Fruit fly (Drosophila melanogaster) whole organism, embryonic: ENCODE results near the gene Cog2.
A peak's percentile ranks its signal among the peaks of the same experiment; 100 is the strongest.

Experiments used
- B-H2 ChIP-seq: fragments of 200-800 bp; sonication (Bioruptor generic); optimal IDR thresholded peaks from 2 replicates; lab custom pipeline; 2018; ENCODE audit warnings: missing biosample characterization, mild to moderate bottlenecking, missing genetic modification characterization
- Blimp-1 ChIP-seq: fragments of 200-800 bp; sonication (Bioruptor generic); optimal IDR thresholded peaks from 3 replicates; lab custom pipeline; 2018; ENCODE audit warnings: missing biosample characterization, missing genetic modification characterization, mild to moderate bottlenecking, moderate library complexity, missing genetic modification reagents
- CG10543 ChIP-seq: fragments of 200-800 bp; sonication (Bioruptor generic); optimal IDR thresholded peaks from 3 replicates; lab custom pipeline; 2017; ENCODE audit warnings: missing biosample characterization, mild to moderate bottlenecking, missing genetic modification characterization, moderate library complexity
- CG11560 ChIP-seq: fragments of 200-800 bp; sonication (Bioruptor generic); IDR thresholded peaks from 3 replicates; pipeline ENCODE4 v1.3.6; 2022; ENCODE audit warnings: missing biosample characterization, missing genetic modification characterization
- CG13894 ChIP-seq: fragments of 200-800 bp; sonication (Bioruptor generic); optimal IDR thresholded peaks from 3 replicates; lab custom pipeline; 2018; ENCODE audit warnings: missing biosample characterization, mild to moderate bottlenecking, missing genetic modification characterization, moderate library complexity
- CG15696 ChIP-seq: fragments of 200-800 bp; sonication (Bioruptor generic); optimal IDR thresholded peaks from 2 replicates; lab custom pipeline; 2019; ENCODE audit warnings: missing biosample characterization, mild to moderate bottlenecking, missing genetic modification characterization, moderate library complexity
- CG17361 ChIP-seq: fragments of 200-800 bp; sonication (Bioruptor generic); IDR thresholded peaks from 3 replicates; pipeline ENCODE4 v1.3.6; 2022; ENCODE audit warnings: missing biosample characterization, missing genetic modification characterization
- CG32532 ChIP-seq: fragments of 200-800 bp; sonication (Bioruptor generic); IDR thresholded peaks from 2 replicates; pipeline ENCODE4 v1.3.6; 2022; ENCODE audit warnings: missing biosample characterization, missing genetic modification characterization
- CG34422 ChIP-seq: fragments of 200-800 bp; sonication (Bioruptor generic); IDR thresholded peaks from 3 replicates; pipeline ENCODE4 v1.3.6; 2022; ENCODE audit warnings: missing biosample characterization, missing genetic modification characterization
- CG4360 ChIP-seq: fragments of 200-800 bp; sonication (Bioruptor generic); IDR thresholded peaks from 2 replicates; pipeline ENCODE4 v1.3.6; 2022; ENCODE audit warnings: missing biosample characterization, missing genetic modification characterization
- CG6175 ChIP-seq: fragments of 200-800 bp; sonication (Bioruptor generic); IDR thresholded peaks from 3 replicates; pipeline ENCODE4 v1.3.6; 2022; ENCODE audit warnings: missing biosample characterization, missing genetic modification characterization
- CG8359 ChIP-seq: fragments of 200-800 bp; sonication (Bioruptor generic); optimal IDR thresholded peaks from 2 replicates; lab custom pipeline; 2017; ENCODE audit warnings: missing biosample characterization, mild to moderate bottlenecking, missing genetic modification characterization, borderline replicate concordance
- CG9437 ChIP-seq: fragments of 200-800 bp; sonication (Bioruptor generic); optimal IDR thresholded peaks from 2 replicates; lab custom pipeline; 2018; ENCODE audit warnings: missing biosample characterization, mild to moderate bottlenecking, missing genetic modification characterization
- CTCF ChIP-seq: fragments of 200-800 bp; sonication (Bioruptor generic); optimal IDR thresholded peaks from 2 replicates; lab custom pipeline; 2017; ENCODE audit warnings: missing biosample characterization, mild to moderate bottlenecking, missing genetic modification characterization, moderate library complexity
- Drgx ChIP-seq: fragments of 200-800 bp; sonication (Bioruptor generic); IDR thresholded peaks from 2 replicates; pipeline ENCODE4 v1.3.6; 2022; ENCODE audit warnings: missing biosample characterization, missing genetic modification characterization
- Fer2 ChIP-seq: fragments of 200-800 bp; sonication (Bioruptor generic); optimal IDR thresholded peaks from 2 replicates; lab custom pipeline; 2018; ENCODE audit warnings: missing biosample characterization, mild to moderate bottlenecking, missing genetic modification characterization, moderate library complexity
- HLH3B ChIP-seq: fragments of 200-800 bp; sonication (Bioruptor generic); IDR thresholded peaks from 2 replicates; pipeline ENCODE4 v1.3.6; 2022; ENCODE audit warnings: missing biosample characterization, missing genetic modification characterization
- HLH4C ChIP-seq: fragments of 200-800 bp; sonication (Bioruptor generic); IDR thresholded peaks from 3 replicates; pipeline ENCODE4 v1.3.6; 2022; ENCODE audit warnings: missing biosample characterization, missing genetic modification characterization; ENCODE audit not compliant: partially characterized antibody
- MBD-R2 ChIP-seq: fragments of 200-800 bp; sonication (Bioruptor generic); IDR thresholded peaks from 2 replicates; pipeline ENCODE4 v1.3.6; 2022; ENCODE audit warnings: missing biosample characterization, missing genetic modification characterization
- MESR4 ChIP-seq: fragments of 200-800 bp; sonication (Bioruptor generic); optimal IDR thresholded peaks from 2 replicates; lab custom pipeline; 2018; ENCODE audit warnings: missing biosample characterization, mild to moderate bottlenecking, missing genetic modification characterization, moderate library complexity
- Mes4 ChIP-seq: fragments of 200-800 bp; sonication (Bioruptor generic); optimal IDR thresholded peaks from 2 replicates; lab custom pipeline; 2016; ENCODE audit warnings: missing biosample characterization, missing genetic modification characterization
- NK7.1 ChIP-seq: fragments of 200-800 bp; sonication (Bioruptor generic); optimal IDR thresholded peaks from 3 replicates; lab custom pipeline; 2016; ENCODE audit warnings: missing biosample characterization, missing genetic modification characterization
- Nf-YA ChIP-seq: fragments of 200-800 bp; sonication (Bioruptor generic); IDR thresholded peaks from 2 replicates; pipeline ENCODE4 v1.3.6; 2022; ENCODE audit warnings: missing biosample characterization, missing genetic modification characterization
- NfI ChIP-seq: fragments of 200-800 bp; sonication (Bioruptor generic); optimal IDR thresholded peaks from 3 replicates; lab custom pipeline; 2018; ENCODE audit warnings: missing biosample characterization, mild to moderate bottlenecking, missing genetic modification characterization, moderate library complexity
- Oaz ChIP-seq: fragments of 200-800 bp; sonication (Bioruptor generic); IDR thresholded peaks from 2 replicates; pipeline ENCODE4 v1.3.6; 2022; ENCODE audit warnings: missing biosample characterization, missing genetic modification characterization
- Pdp1 ChIP-seq, 2 experiments: fragments of 200-800 bp; sonication (Bioruptor generic); optimal IDR thresholded peaks; 3 replicates each; lab custom pipeline; 2016; ENCODE audit warnings: missing biosample characterization in 2 of 2, missing genetic modification characterization in 2 of 2, mild to moderate bottlenecking in 1 of 2, moderate library complexity in 1 of 2
- Sry-δ ChIP-seq: fragments of 200-800 bp; sonication (Bioruptor generic); optimal IDR thresholded peaks from 2 replicates; lab custom pipeline; 2016; ENCODE audit warnings: missing biosample characterization, missing genetic modification characterization
- ac ChIP-seq: fragments of 200-800 bp; sonication (Bioruptor generic); optimal IDR thresholded peaks from 3 replicates; lab custom pipeline; 2017; ENCODE audit warnings: missing biosample characterization, mild to moderate bottlenecking, missing genetic modification characterization
- az2 ChIP-seq: fragments of 200-800 bp; sonication (Bioruptor generic); optimal IDR thresholded peaks from 3 replicates; lab custom pipeline; 2016; ENCODE audit warnings: missing biosample characterization, missing genetic modification characterization
- caup ChIP-seq: fragments of 200-800 bp; sonication (Bioruptor generic); optimal IDR thresholded peaks from 3 replicates; lab custom pipeline; 2017; ENCODE audit warnings: missing biosample characterization, mild to moderate bottlenecking, missing genetic modification characterization, moderate library complexity; ENCODE audit not compliant: severe bottlenecking
- ci ChIP-seq: fragments of 200-800 bp; sonication (Bioruptor generic); IDR thresholded peaks from 3 replicates; pipeline ENCODE4 v1.3.6; 2022; ENCODE audit warnings: missing biosample characterization, missing genetic modification characterization
- crol ChIP-seq: fragments of 200-800 bp; sonication (Bioruptor generic); IDR thresholded peaks from 2 replicates; pipeline ENCODE4 v1.3.6; 2022; ENCODE audit warnings: missing biosample characterization, missing genetic modification characterization
- disco-r ChIP-seq: fragments of 200-800 bp; sonication (Bioruptor generic); optimal IDR thresholded peaks from 2 replicates; lab custom pipeline; 2016; ENCODE audit warnings: missing biosample characterization, missing genetic modification characterization
- dmrt99B ChIP-seq: fragments of 200-800 bp; sonication (Bioruptor generic); optimal IDR thresholded peaks from 2 replicates; lab custom pipeline; 2018; ENCODE audit warnings: missing biosample characterization, mild to moderate bottlenecking, missing genetic modification characterization, moderate library complexity
- ems ChIP-seq: fragments of 200-800 bp; sonication (Bioruptor generic); optimal IDR thresholded peaks from 3 replicates; lab custom pipeline; 2016; ENCODE audit warnings: missing biosample characterization, missing genetic modification characterization
- en ChIP-seq: fragments of 200-800 bp; sonication (Bioruptor generic); optimal IDR thresholded peaks from 2 replicates; lab custom pipeline; 2016; ENCODE audit warnings: missing biosample characterization, missing genetic modification characterization
- fd64A ChIP-seq: fragments of 200-800 bp; sonication (Bioruptor generic); optimal IDR thresholded peaks from 3 replicates; lab custom pipeline; 2018; ENCODE audit warnings: missing biosample characterization, mild to moderate bottlenecking, missing genetic modification characterization
- kay ChIP-seq: fragments of 200-800 bp; sonication (Bioruptor generic); optimal IDR thresholded peaks from 2 replicates; lab custom pipeline; 2016; ENCODE audit warnings: missing biosample characterization, missing genetic modification characterization
- lola ChIP-seq, 3 experiments: fragments of >200 bp in 2 of 3; fragments of 200-800 bp in 1 of 3; sonication (Bioruptor generic) in 1 of 3; optimal IDR thresholded peaks; 2 replicates each; lab custom pipeline; 2017 to 2019; ENCODE audit warnings: missing biosample characterization in 3 of 3, missing genetic modification characterization in 3 of 3, mild to moderate bottlenecking in 1 of 3, moderate library complexity in 1 of 3
- prd ChIP-seq, 3 experiments: fragments of >200 bp in 2 of 3; fragments of 200-800 bp in 1 of 3; sonication (Bioruptor generic) in 1 of 3; optimal IDR thresholded peaks in 2 of 3; IDR thresholded peaks in 1 of 3; 2 replicates in 2 of 3; 3 replicates in 1 of 3; pipeline versions ENCODE4 v1.3.6 to Lab custom; 2017 to 2022; ENCODE audit warnings: missing biosample characterization in 1 of 3, missing genetic modification characterization in 1 of 3
- stc ChIP-seq: fragments of 200-800 bp; sonication (Bioruptor generic); IDR thresholded peaks from 2 replicates; pipeline ENCODE4 v1.3.6; 2022; ENCODE audit warnings: missing biosample characterization, missing genetic modification characterization
- vvl ChIP-seq: fragments of 200-800 bp; sonication (Bioruptor generic); IDR thresholded peaks from 2 replicates; pipeline ENCODE4 v1.3.6; 2022; ENCODE audit warnings: missing biosample characterization, missing genetic modification characterization
- zf30C ChIP-seq: fragments of 200-800 bp; sonication (Bioruptor generic); optimal IDR thresholded peaks from 3 replicates; lab custom pipeline; 2018; ENCODE audit warnings: missing biosample characterization, mild to moderate bottlenecking, missing genetic modification characterization

Cog2 gene

dm6 chr3R:15319912-15320746 is 41.3 kb downstream of the Cog2 start, which contains the start of the genes CG6276 and CG44040 (continued):
- TF ChIP-seq B-H2 (peak; percentile 45), MESR4 (GFP tag; lab: Kevin White, UChicago) (peak; percentile 63), az2 (GFP tag; lab: Kevin White, UChicago) (peak; percentile 27), CG17361 (GFP tag; lab: Robert Waterston, UW) (peak; percentile 67), lola (GFP tag; optimal IDR thresholded peaks at IDR 0.05; lab: Kevin White, UChicago) (peak in 1 of 3 experiments; percentile 19), CG15696 (tag; lab: Kevin White, UChicago) (peak; percentile 16), ac (GFP tag; lab: Kevin White, UChicago) (no peak), NfI (GFP tag; lab: Kevin White, UChicago) (peak; percentile 44), zf30C (GFP tag; lab: Kevin White, UChicago) (no peak), Oaz (no peak), en (GFP tag; lab: Kevin White, UChicago) (peak; percentile 16), CG11560 (no peak), HLH4C (GFP tag; lab: Robert Waterston, UW) (no peak), fd64A (GFP tag; lab: Kevin White, UChicago) (peak; percentile 39), prd (optimal IDR thresholded peaks at IDR 0.05; lab: Kevin White, UChicago) (no peak), prd (GFP tag; IDR thresholded peaks at IDR 0.05; lab: Robert Waterston, UW) (peak; percentile 32; the same call in 1 of the 3 replicates), Sry-δ (GFP tag; lab: Kevin White, UChicago) (peak; percentile 15), disco-r (GFP tag; lab: Kevin White, UChicago) (peak; percentile 5), NK7.1 (GFP tag; lab: Kevin White, UChicago) (no peak), caup (GFP tag; lab: Kevin White, UChicago) (peak; percentile 60), CG13894 (tag; lab: Kevin White, UChicago) (peak; percentile 20), Fer2 (tag; lab: Kevin White, UChicago) (peak; percentile 24), CG9437 (GFP tag; lab: Kevin White, UChicago) (peak; percentile 51)

dm6 chr3R:15316326-15316725 is 45.1 kb downstream of the Cog2 start, which contains the start of gene CG14866:
CG14866 (plus strand) TSS chr3R:15316471.
- TF ChIP-seq CG4360 (GFP tag; lab: Robert Waterston, UW): 0 out of 2 replicates have a peak, but pooled peaks have one; percentile 25
- TF ChIP-seq CG8359 (GFP tag; lab: Kevin White, UChicago): peak; percentile 95
- TF ChIP-seq Drgx (GFP tag; lab: Robert Waterston, UW): 0 out of 2 replicates have a peak, but pooled peaks have one; percentile 2
- peak in 1 of 2 experiments; percentile 15 for TF ChIP-seq Pdp1 (GFP tag; optimal IDR thresholded peaks at IDR 0.05; lab: Kevin White, UChicago)
- TF ChIP-seq Nf-YA: 0 out of 2 replicates have a peak, but pooled peaks have one; percentile 7
- TF ChIP-seq Mes4 (GFP tag; lab: Kevin White, UChicago): no peak
- TF ChIP-seq Blimp-1: peak; percentile 85
- TF ChIP-seq HLH3B (GFP tag; lab: Robert Waterston, UW): peak; percentile 8; the same call in 1 of the 2 replicates
- no peak for TF ChIP-seq dmrt99B (tag; lab: Kevin White, UChicago)
- TF ChIP-seq CG6175: no peak
- TF ChIP-seq vvl (GFP tag; lab: Robert Waterston, UW): 0 out of 2 replicates have a peak, but pooled peaks have one; percentile 13
- peak; percentile 41; the same call in 1 of the 2 replicates for TF ChIP-seq crol (GFP tag; lab: Robert Waterston, UW)
- peak; percentile 29; the same call in 1 of the 3 replicates for TF ChIP-seq CG34422 (GFP tag; lab: Robert Waterston, UW)
- TF ChIP-seq CTCF (GFP tag; lab: Kevin White, UChicago): no peak
- 0 out of 2 replicates have a peak, but pooled peaks have one; percentile 12 for TF ChIP-seq CG32532 (GFP tag; lab: Robert Waterston, UW)
- TF ChIP-seq MBD-R2: peak; percentile 12; the same call in 1 of the 2 replicates
- TF ChIP-seq CG10543 (GFP tag; lab: Kevin White, UChicago): peak; percentile 14
- 0 out of 3 replicates have a peak, but pooled peaks have one; percentile 15 for TF ChIP-seq ci (GFP tag; lab: Robert Waterston, UW)
- no peak for TF ChIP-seq kay
- 0 out of 2 replicates have a peak, but pooled peaks have one; percentile 6 for TF ChIP-seq stc (GFP tag; lab: Robert Waterston, UW)
- TF ChIP-seq HLH4C (GFP tag; lab: Robert Waterston, UW): 0 out of 3 replicates have a peak, but pooled peaks have one; percentile 29
- TF ChIP-seq ems: no peak
